Worm (Caenorhabditis elegans): ENCODE measurements around the gene Y9C2UA.1.

DNA sequence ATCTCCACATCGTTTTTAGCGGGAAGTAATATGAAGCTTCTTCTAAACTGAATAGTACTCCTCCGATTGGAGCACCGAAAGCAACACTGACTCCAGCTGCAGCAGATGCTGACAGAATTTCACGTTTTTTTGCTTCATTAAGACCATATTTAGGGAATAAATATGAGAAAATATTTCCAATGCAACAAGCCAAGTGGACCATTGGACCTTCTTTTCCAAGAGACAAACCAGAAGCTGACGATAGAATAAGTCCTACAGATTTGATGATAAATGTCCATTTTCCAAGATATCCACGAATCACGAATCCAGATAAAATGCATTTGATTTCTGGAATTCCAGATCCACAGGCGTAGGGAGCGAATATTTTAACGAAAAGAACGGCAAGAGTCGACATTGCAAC, 42.1 kb upstream of the Y9C2UA.1 start:
- no peak for TF ChIP-seq nhr-76 (tag; optimal IDR thresholded peaks at IDR 0.05)
- no peak for TF ChIP-seq egl-27 (tag; optimal IDR thresholded peaks at IDR 0.05)
- no peak for TF ChIP-seq pha-4 (GFP tag; IDR thresholded peaks at IDR 0.05)
- TF ChIP-seq pha-4 (tag; optimal IDR thresholded peaks at IDR 0.05): no peak
- no peak for TF ChIP-seq fkh-10 (GFP tag; optimal IDR thresholded peaks at IDR 0.05)
- TF ChIP-seq skn-1 (tag; optimal IDR thresholded peaks at IDR 0.05): no peak
- TF ChIP-seq sdz-12 (GFP tag; optimal IDR thresholded peaks at IDR 0.05): no peak
- no peak for TF ChIP-seq nhr-237 (tag; optimal IDR thresholded peaks at IDR 0.05)
- no peak for TF ChIP-seq lin-38 (GFP tag; IDR thresholded peaks at IDR 0.05)
- no peak for TF ChIP-seq tra-1 (GFP tag; IDR thresholded peaks at IDR 0.05)
- no peak for TF ChIP-seq pqm-1 (tag; optimal IDR thresholded peaks at IDR 0.05)
